Fruit fly (Drosophila melanogaster) S2 (cell line): Measurements from ENCODE around the gene CG5676.

Experiments
- CG8478 ChIP-seq: fragments of >200 bp; optimal IDR thresholded peaks from 2 replicates; lab custom pipeline; 2018
- CTCF ChIP-seq, 2 experiments: fragments of >200 bp; optimal IDR thresholded peaks; 2 replicates each; lab custom pipeline; 2018

Gene CG5676

DNA sequence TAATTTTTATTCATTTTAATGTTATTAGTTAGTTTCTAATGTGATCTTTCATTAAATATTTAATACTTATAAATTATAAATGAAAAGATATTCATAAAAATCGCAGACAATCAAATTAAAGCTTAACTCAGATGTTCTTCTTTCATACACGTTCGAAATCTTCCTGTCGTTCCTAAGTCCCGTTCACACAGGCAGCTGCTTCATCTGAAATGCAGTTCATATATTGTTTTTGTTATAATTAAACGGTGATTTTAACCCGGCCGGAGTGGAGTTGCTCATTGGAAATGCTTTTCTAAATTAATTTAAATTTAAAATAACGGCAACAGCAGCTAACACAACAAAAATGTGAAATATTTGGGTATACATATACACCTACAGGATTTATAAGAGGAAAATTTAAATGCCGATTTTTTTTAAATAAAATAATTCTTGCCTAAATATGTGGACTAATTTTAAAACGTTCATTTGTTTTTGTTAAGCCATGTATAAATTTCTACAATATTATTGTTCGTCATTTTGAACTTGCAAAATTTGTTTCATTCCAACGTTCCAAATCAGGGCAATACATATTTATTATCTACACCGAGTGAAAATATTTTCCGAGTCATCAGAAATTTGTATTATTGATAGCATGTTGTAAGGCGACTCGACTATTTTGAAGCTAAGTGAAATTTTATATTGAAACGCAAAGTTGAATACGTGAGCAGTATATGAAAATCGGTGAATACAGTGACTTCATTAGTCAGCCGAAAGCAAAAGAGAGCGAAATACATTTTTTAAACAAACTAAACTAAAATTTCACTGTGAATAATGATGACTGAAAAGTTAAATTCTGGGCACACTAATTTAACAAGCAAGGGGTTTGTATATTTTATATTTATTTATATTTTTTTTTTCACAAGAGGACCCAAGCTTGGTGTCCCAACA, 16.7 kb downstream of the CG5676 start, which contains the start of gene me31B:
Gene me31B (plus strand): TSS at position 616 of the 927 bp plus-strand sequence.
- no peak for TF ChIP-seq CG8478 (lab: Kevin White, UChicago)
- TF ChIP-seq CTCF (optimal IDR thresholded peaks at IDR 0.05; lab: Kevin White, UChicago): no peak

DNA sequence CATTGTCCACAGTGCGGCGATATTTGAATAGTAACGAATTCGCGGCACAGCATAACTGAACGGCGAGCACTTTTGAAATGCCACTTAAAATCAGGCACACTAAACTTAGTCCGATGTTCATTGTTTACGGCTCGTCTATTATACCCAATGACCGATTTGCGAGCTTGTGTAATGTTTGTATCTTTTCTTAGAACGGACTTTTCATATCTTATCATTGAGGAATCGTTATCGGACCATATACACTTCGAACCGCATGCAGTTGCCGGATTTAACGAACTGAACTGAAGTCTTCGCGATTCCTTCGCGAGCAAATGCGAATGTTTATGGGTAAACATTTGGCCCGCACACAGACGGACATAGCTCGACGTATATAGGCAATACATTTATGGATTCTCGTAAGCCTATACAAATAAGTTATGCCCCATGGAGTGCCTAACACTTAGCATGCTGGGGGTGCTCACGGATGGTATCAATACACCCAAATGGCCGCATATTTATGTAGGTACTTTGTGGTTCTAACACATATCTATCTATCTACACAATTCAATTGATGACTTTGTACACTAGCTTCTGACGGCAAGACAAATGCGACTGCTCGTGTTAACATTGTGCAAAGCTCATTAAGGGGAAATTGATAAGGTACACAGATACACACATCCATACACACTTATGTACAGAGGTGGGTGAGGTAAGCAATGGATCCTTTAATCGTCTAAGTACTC, 17.8 kb downstream of the CG5676 start, which contains the start of gene mthl15:
Gene mthl15 (minus strand): TSS at position 593 of the 722 bp plus-strand sequence.
- TF ChIP-seq CTCF (optimal IDR thresholded peaks at IDR 0.05; lab: Kevin White, UChicago) (no peak), CG8478 (lab: Kevin White, UChicago) (no peak)

DNA sequence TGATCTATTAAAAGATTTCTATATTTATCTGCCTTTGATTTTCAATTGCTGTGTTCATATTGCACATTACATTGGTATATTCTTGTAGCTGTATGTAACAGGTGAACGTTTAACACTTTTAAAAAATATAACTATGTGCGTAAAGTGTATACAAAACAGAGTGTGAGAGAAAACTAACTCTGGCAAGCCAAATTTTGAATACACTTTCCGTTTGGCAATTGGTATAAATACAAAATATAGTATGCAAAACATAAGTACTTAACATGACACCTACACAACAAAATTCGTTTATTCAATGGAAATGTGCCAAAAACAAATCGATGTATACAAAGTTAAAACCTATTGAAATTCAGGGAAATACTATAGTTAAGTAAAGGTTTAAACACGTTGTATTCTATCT, 22.9 kb downstream of the CG5676 start:
- no peak for TF ChIP-seq CG8478 (lab: Kevin White, UChicago)
- no peak for TF ChIP-seq CTCF (optimal IDR thresholded peaks at IDR 0.05; lab: Kevin White, UChicago)

DNA sequence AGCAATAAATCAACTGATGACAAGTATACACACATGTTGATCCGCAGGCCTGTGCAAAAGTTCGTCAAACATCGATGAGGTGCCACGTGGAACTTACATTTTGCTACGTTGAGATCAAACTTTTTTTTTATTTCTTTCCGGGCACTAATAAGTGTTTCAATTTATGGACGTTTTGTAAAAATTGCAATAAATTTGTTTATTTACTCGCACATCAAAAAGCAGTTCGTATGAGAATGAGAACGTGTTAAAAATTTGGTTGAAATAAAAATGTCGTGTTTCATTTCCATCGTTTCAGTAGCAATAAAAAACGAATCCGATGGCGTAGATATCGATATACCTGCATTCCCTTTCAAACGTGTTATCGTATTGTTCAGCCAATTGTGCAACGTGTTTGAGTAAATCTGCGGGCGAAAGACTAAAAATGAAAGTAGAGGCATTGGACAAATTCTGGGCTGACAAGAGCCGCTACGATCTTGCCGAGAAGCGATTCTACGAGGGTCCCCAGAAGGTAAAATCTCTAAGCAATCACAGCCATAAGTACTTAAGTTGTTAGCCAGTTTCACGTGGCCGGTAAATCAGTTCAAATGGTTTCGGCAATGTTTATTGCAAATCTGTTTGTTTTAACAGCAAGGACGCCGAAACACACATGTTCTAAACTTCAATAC, 23.4 kb downstream of the CG5676 start, which contains the start of gene eEF1delta:
Gene eEF1delta (plus strand): TSS at position 356 of the 665 bp plus-strand sequence.
- TF ChIP-seq CG8478 (lab: Kevin White, UChicago): no peak
- TF ChIP-seq CTCF (optimal IDR thresholded peaks at IDR 0.05; lab: Kevin White, UChicago): no peak

DNA sequence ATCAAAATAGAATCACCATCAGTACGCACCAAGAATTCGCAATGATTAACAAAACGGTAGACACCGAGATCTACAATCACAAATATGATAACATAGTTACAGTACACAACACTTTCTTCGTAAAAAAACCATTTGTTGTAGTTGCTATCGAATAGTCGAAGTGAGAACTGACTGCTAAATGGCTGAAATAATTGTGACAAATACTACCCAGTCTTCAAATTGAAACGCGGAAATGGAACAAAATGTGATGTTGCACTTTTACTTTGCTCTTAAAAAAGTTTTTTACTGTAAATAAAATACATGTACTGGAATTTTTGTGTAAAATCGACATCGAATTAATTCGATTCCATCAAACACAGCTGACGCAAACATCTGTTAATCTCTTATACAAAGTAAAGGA, 24.2 kb downstream of the CG5676 start, which contains the start of gene ova:
Gene ova (minus strand): TSS at position 183 of the 400 bp plus-strand sequence.
- TF ChIP-seq CG8478 (lab: Kevin White, UChicago) (no peak), CTCF (optimal IDR thresholded peaks at IDR 0.05; lab: Kevin White, UChicago) (no peak)

DNA sequence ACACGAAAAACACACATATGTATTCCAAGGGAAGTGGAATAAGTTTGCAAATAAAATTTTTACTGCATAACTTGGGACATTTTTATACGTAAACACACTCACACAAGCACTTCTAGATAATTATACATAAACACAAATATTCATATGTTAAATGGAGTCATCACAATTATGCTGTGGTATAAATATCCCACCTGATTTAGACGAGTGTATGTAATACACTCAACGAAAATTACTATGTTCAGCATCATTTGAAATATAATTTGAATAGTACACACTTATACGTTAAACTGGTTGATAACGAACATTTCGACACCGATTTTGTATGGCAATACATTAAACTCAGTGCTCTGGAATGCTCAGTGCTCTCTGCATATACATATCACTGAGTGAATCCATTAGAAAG, 24.6 kb downstream of the CG5676 start:
- TF ChIP-seq CTCF (optimal IDR thresholded peaks at IDR 0.05; lab: Kevin White, UChicago) (no peak), CG8478 (lab: Kevin White, UChicago) (no peak)

DNA sequence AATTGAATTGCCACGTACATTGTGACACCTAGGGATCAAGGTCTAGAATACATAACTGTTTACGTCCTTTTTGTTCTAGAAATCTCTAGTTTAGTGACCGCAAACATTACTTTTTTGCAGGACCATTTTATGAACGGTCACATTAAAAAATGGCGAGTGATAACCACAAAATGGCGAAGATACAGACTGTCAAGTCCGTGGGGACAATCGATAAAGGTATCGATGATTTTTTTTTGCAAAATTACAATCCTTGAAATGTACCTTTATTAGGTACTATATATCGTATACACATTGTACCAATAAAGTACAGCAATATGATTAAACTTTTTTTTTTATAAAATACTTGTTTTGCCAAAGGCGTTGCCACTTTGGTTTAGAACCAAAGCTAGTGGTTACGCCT, 25.2 kb downstream of the CG5676 start:
- TF ChIP-seq CG8478 (lab: Kevin White, UChicago) (no peak), CTCF (optimal IDR thresholded peaks at IDR 0.05; lab: Kevin White, UChicago) (no peak)

DNA sequence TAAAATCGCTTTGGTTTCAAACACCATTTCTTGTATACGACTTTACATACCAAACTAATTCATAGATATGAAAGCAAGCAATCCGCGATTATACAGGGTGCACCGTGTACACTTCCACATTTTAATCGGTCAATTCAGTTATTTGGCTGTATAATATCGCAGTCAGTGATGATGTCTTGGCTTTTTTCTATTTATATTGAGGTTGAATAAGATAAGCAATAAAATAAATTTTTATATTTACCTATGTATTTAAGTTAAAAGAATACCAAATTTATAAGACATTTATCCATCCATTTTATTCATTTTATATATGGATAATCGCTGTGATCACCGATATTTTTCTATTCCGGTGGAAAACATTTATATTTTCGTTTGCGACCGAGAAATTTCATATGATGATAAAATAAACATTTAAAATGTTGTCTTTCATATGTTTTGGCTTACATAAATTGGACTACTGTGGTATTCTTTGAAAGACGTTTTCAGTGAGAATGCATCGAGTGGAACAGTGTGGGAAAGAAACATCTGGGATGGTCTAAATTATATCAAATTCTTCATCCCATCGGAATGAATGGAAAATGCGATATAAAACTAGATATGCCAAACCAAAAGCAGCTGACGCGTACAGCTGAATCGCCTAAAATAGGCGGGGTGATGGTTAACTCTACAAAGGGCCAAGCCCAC, 28.8 kb downstream of the CG5676 start, which contains the start of gene CG5708:
Gene CG5708 (minus strand): TSS at position 85 of the 684 bp plus-strand sequence.
- TF ChIP-seq CTCF (optimal IDR thresholded peaks at IDR 0.05; lab: Kevin White, UChicago) (no peak), CG8478 (lab: Kevin White, UChicago) (no peak)

DNA sequence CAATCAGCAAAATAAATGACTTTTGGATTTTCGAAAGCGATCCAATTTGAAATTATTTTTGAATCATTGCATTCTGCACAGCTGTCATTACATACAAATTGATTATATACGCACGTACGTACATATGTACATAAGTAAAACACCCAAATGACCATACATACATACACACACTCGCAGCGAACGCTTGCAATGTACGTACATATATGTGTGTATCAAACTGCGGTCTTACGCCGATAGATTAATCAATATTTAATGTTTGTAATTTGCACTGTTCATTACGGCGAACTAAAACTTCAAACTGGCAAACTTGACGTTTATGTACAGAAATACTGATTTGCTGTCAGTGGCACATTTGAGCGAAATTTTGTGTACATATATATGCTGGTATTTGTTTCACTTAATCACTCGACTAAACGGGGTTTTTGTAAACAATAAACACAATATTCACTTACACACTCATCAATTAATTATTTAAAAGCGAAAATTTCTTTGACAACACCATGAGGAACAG, 29.4 kb downstream of the CG5676 start:
- TF ChIP-seq CTCF (optimal IDR thresholded peaks at IDR 0.05; lab: Kevin White, UChicago): no peak
- TF ChIP-seq CG8478 (lab: Kevin White, UChicago): no peak

DNA sequence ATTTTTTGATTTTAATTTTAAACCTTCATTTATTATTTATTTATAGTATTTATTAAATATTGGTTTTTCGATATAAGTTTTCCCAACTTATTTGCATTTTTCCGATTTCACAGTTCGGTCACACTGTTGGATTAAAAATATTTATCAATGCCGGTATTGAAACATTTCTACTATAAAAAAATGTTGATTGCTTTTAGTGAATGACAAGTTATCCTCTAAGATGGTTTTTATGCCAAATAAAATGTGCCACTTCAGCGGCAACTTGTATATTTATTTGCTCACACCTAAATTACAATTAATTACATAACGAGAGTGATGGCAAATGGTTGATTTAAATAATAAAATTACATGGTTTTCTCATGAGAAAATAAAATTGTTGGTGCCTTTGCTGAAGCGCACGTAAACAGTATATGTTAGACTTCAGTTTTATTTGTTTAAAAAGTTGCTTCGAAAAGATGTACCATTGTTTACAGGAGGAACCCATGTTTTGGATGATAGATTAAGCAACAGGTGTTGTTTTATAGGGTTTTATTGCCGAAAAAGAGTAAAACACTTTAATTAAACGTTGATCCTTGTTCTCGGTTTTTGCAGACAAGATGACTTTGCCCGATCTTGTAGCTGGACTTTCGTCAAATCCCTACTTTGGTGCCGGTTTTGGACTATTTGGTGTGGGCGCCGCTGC, 33.0 kb downstream of the CG5676 start, which contains the start of gene Bcs1:
Gene Bcs1 (plus strand): TSS at position 108 of the 682 bp plus-strand sequence.
- TF ChIP-seq CTCF (optimal IDR thresholded peaks at IDR 0.05; lab: Kevin White, UChicago) (no peak), CG8478 (lab: Kevin White, UChicago) (no peak)

DNA sequence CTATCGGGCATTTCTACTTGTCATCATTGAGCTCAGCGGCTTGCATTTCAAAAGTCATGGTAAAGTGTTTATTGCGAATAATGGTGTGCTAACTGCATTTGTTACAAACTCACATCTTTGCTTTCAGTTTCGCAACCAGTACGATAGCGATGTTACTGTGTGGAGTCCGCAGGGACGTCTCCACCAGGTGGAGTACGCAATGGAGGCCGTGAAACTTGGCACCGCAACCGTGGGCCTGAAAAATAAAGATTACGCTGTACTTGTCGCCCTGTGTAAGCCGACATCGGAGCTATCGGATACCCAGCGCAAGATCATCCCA, 34.3 kb downstream of the CG5676 start:
- TF ChIP-seq CG8478 (lab: Kevin White, UChicago): no peak
- TF ChIP-seq CTCF (optimal IDR thresholded peaks at IDR 0.05; lab: Kevin White, UChicago): no peak

DNA sequence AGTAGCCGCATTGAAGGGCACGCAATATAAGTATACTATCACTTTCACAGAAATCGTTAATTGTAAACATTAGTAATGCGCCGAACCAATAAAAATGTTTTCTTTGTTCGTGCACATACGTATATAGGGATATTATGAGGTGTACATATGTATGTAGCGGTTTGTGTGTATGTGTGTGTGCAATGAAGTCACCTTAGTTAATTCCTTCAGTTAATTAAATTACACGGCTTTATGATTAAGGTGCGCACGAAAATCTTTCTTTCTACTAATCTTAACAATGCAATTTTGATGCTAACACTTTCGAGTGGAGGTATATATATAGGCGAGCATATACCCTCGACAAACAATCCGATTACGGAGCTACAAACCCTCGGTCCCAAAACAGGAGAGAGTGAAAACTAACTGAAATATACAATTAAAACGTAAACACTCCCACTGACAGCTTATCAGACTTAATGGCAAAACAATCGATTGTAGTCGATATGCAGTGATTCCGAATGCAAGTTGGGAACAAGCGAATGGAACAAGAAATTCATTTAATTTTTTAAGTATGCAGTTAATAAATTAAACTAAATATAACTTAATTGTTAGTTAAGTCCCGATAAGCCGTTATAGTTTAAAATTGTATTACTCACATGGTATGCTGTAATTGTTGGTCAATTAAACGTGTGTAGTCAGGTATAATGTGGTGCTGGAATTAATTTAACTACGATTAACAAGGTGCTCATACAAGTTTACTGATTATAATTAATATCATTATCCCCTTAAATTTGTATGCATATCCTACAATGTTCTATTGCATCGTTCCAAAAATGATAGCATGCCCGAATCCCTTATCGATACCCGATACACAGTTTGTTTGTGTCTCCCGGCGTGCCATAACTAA, 34.9 kb downstream of the CG5676 start, which contains the start of the genes Npc1a and Prosalpha6:
Gene Npc1a (minus strand): TSS at position 716 of the 886 bp plus-strand sequence.
Gene Prosalpha6 (plus strand): TSS at position 851 of the 886 bp plus-strand sequence.
- TF ChIP-seq CTCF (optimal IDR thresholded peaks at IDR 0.05; lab: Kevin White, UChicago) (no peak), CG8478 (lab: Kevin White, UChicago) (no peak)
